Fruit fly (Drosophila melanogaster) whole organism, prepupa: Measurements from ENCODE around the gene cpo.

Experiments
- CG15336 ChIP-seq: fragments of 200-800 bp; sonication (Bioruptor generic); IDR thresholded peaks from 2 replicates; pipeline ENCODE4 v1.3.6; 2022; ENCODE audit warnings: missing biosample characterization, missing genetic modification characterization
- CG8119 ChIP-seq: fragments of 200-800 bp; sonication (Bioruptor generic); IDR thresholded peaks from 3 replicates; pipeline ENCODE4 v1.3.6; 2022; ENCODE audit warnings: missing biosample characterization, missing genetic modification characterization
- Eip93F ChIP-seq: fragments of 200-800 bp; sonication (Bioruptor generic); optimal IDR thresholded peaks from 2 replicates; lab custom pipeline; 2016; ENCODE audit warnings: missing biosample characterization, mild to moderate bottlenecking, missing genetic modification characterization
- Ets96B ChIP-seq: fragments of 200-800 bp; optimal IDR thresholded peaks from 2 replicates; lab custom pipeline; 2019; ENCODE audit warnings: missing biosample characterization, mild to moderate bottlenecking, missing genetic modification characterization, moderate library complexity
- Sox14 ChIP-seq: fragments of 200-800 bp; sonication (Bioruptor generic); optimal IDR thresholded peaks from 3 replicates; lab custom pipeline; 2016; ENCODE audit warnings: missing biosample characterization, missing genetic modification characterization
- acj6 ChIP-seq: fragments of 200-800 bp; sonication (Bioruptor generic); optimal IDR thresholded peaks from 3 replicates; lab custom pipeline; 2016; ENCODE audit warnings: missing biosample characterization, missing genetic modification characterization
- fd85E ChIP-seq: fragments of 200-800 bp; sonication (Bioruptor generic); optimal IDR thresholded peaks from 3 replicates; lab custom pipeline; 2016; ENCODE audit warnings: missing biosample characterization, missing genetic modification characterization

DNA sequence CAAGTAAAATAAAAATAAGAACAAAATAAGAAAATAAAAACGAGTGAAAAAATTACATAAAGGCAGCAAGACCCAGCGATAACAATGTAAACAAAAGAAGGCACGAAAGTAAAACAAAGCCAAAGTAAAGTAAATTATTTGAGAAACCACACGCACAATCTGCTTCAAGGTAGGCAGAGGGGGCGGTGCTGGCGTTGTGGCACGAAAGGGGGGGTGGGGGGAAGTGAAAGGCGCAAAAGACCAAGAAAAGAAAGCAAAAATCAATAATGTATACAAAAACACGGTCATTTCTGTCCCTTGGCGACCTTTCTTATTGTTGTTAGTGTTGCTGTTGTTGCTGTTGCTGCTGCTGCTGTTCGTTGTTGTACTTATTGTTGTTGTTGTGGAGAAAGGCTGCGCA lies 22.4 kb upstream of the cpo start:
- no peak for TF ChIP-seq Sox14 (GFP tag; lab: Kevin White, UChicago)
- no peak for TF ChIP-seq Eip93F (GFP tag; lab: Kevin White, UChicago)
- TF ChIP-seq fd85E, result no peak
- TF ChIP-seq acj6, result no peak
- TF ChIP-seq CG15336 (GFP tag; lab: Robert Waterston, UW), result no peak
- no peak for TF ChIP-seq Ets96B (tag; lab: Kevin White, UChicago)
- TF ChIP-seq CG8119 (GFP tag; lab: Robert Waterston, UW), result no peak
